Worm (Caenorhabditis elegans) whole organism, L1 larva: ENCODE data around the gene zip-3.

ENCODE experiments used
- dpl-1 ChIP-seq, 3 experiments: fragments of 150-350 bp in 2 of 3; sonication (generic microtip) in 1 of 3; optimal IDR thresholded peaks; 2 replicates each; lab custom pipeline; 2014 to 2017; ENCODE audit warnings: missing biosample characterization in 3 of 3, missing genetic modification characterization in 3 of 3, missing genetic modification reagents in 3 of 3
- egl-27 ChIP-seq, 2 experiments: fragments of 150-350 bp in 1 of 2; sonication (generic microtip); optimal IDR thresholded peaks; 3 replicates each; lab custom pipeline; 2017 to 2018; ENCODE audit warnings: missing biosample characterization in 2 of 2, missing genetic modification characterization in 2 of 2, missing genetic modification reagents in 2 of 2
- nhr-12 ChIP-seq: sonication (generic microtip); optimal IDR thresholded peaks from 2 replicates; lab custom pipeline; 2017; ENCODE audit warnings: missing biosample characterization, missing genetic modification characterization

- TF ChIP-seq nhr-12 (tag; lab: Kevin White, UChicago) (no peak), egl-27 (tag; optimal IDR thresholded peaks at IDR 0.05; lab: Kevin White, UChicago) (no peak), dpl-1 (GFP tag; optimal IDR thresholded peaks at IDR 0.05; lab: Kevin White, UChicago) (no peak)
Observed at ce11 chrII:13916040-13916439, 41.2 kb downstream of the zip-3 start, which contains the start of gene mltn-3.
